Worm (Caenorhabditis elegans) whole organism, L2 larva: ENCODE data around the gene T24D5.3.
A peak's percentile ranks its signal among the peaks of the same experiment; 100 is the strongest.

Experiments
- C34F6.9 ChIP-seq: fragments of 150-350 bp; optimal IDR thresholded peaks from 2 replicates; lab custom pipeline; 2014; ENCODE audit warnings: missing biosample characterization, missing genetic modification characterization
- F13H6.1 ChIP-seq: sonication (generic microtip); optimal IDR thresholded peaks from 2 replicates; lab custom pipeline; 2016; ENCODE audit warnings: missing genetic modification characterization, missing compliant biosample characterization
- Y55F3AM.14 ChIP-seq: fragments of 200-800 bp; sonication (Bioruptor generic); optimal IDR thresholded peaks from 2 replicates; lab custom pipeline; 2018; ENCODE audit warnings: mild to moderate bottlenecking, missing genetic modification characterization, missing compliant biosample characterization
- alr-1 ChIP-seq: fragments of 150-350 bp; optimal IDR thresholded peaks from 2 replicates; lab custom pipeline; 2014; ENCODE audit warnings: missing biosample characterization, missing genetic modification characterization
- aly-2 ChIP-seq: fragments of 150-350 bp; optimal IDR thresholded peaks from 2 replicates; lab custom pipeline; 2014; ENCODE audit warnings: missing biosample characterization, missing genetic modification characterization
- blmp-1 ChIP-seq: sonication (generic microtip); optimal IDR thresholded peaks from 2 replicates; lab custom pipeline; 2017; ENCODE audit warnings: missing genetic modification characterization, mild to moderate bottlenecking, missing compliant biosample characterization, antibody characterized with exemption, moderate library complexity; ENCODE audit not compliant: insufficient read depth
- ceh-16 ChIP-seq: fragments of 150-350 bp; optimal IDR thresholded peaks from 2 replicates; lab custom pipeline; 2014; ENCODE audit warnings: missing biosample characterization, missing genetic modification characterization
- ceh-82 ChIP-seq: fragments of 150-350 bp; optimal IDR thresholded peaks from 2 replicates; lab custom pipeline; 2014; ENCODE audit warnings: missing biosample characterization, missing genetic modification characterization
- crh-2 ChIP-seq: sonication (generic microtip); optimal IDR thresholded peaks from 2 replicates; lab custom pipeline; 2017; ENCODE audit warnings: missing biosample characterization, missing genetic modification characterization
- dmd-4 ChIP-seq: sonication (generic microtip); optimal IDR thresholded peaks from 2 replicates; lab custom pipeline; 2017; ENCODE audit warnings: missing biosample characterization, missing genetic modification characterization
- egl-27 ChIP-seq: sonication (generic microtip); optimal IDR thresholded peaks from 3 replicates; lab custom pipeline; 2017; ENCODE audit warnings: missing biosample characterization, missing genetic modification reagents, missing genetic modification characterization
- elt-1 ChIP-seq: fragments of 150-350 bp; optimal IDR thresholded peaks from 2 replicates; lab custom pipeline; 2014; ENCODE audit warnings: missing biosample characterization, missing genetic modification characterization
- elt-3 ChIP-seq: sonication (generic microtip); optimal IDR thresholded peaks from 2 replicates; lab custom pipeline; 2017; ENCODE audit warnings: missing biosample characterization, missing genetic modification characterization
- fos-1 ChIP-seq: fragments of 150-350 bp; optimal IDR thresholded peaks from 2 replicates; lab custom pipeline; 2014; ENCODE audit warnings: missing biosample characterization, missing genetic modification characterization
- gmeb-1 ChIP-seq: fragments of 150-350 bp; optimal IDR thresholded peaks from 2 replicates; lab custom pipeline; 2014; ENCODE audit warnings: missing biosample characterization, missing genetic modification characterization
- lin-11 ChIP-seq: fragments of 150-350 bp; sonication (generic microtip); optimal IDR thresholded peaks from 2 replicates; lab custom pipeline; 2014; ENCODE audit warnings: missing biosample characterization, missing genetic modification characterization, inconsistent platforms, mixed read lengths
- lin-13 ChIP-seq: fragments of 150-350 bp; optimal IDR thresholded peaks from 2 replicates; lab custom pipeline; 2014; ENCODE audit warnings: missing biosample characterization, missing genetic modification reagents, missing genetic modification characterization
- lsy-2 ChIP-seq, 2 experiments: fragments of 150-350 bp in 1 of 2; sonication (generic microtip) in 1 of 2; optimal IDR thresholded peaks; 2 replicates each; lab custom pipeline; 2014 to 2017; ENCODE audit warnings: missing biosample characterization in 2 of 2, missing genetic modification characterization in 2 of 2
- mbf-1 ChIP-seq: sonication (generic microtip); optimal IDR thresholded peaks from 2 replicates; lab custom pipeline; 2017; ENCODE audit warnings: missing biosample characterization, missing genetic modification characterization
- mdl-1 ChIP-seq, 2 experiments: fragments of 150-350 bp in 1 of 2; sonication (generic microtip) in 1 of 2; optimal IDR thresholded peaks; 2 replicates each; lab custom pipeline; 2017; ENCODE audit warnings: missing biosample characterization in 2 of 2, missing genetic modification characterization in 2 of 2
- nhr-11 ChIP-seq: fragments of 150-350 bp; optimal IDR thresholded peaks from 2 replicates; lab custom pipeline; 2014; ENCODE audit warnings: missing biosample characterization, missing genetic modification characterization
- nhr-12 ChIP-seq: fragments of 150-350 bp; optimal IDR thresholded peaks from 2 replicates; lab custom pipeline; 2014; ENCODE audit warnings: missing biosample characterization, missing genetic modification characterization
- nhr-129 ChIP-seq: fragments of 150-350 bp; optimal IDR thresholded peaks from 2 replicates; lab custom pipeline; 2014; ENCODE audit warnings: missing biosample characterization, missing genetic modification characterization
- nhr-21 ChIP-seq: fragments of 150-350 bp; optimal IDR thresholded peaks from 2 replicates; lab custom pipeline; 2014; ENCODE audit warnings: missing biosample characterization, missing genetic modification characterization
- nhr-25 ChIP-seq: fragments of 150-350 bp; sonication (generic microtip); optimal IDR thresholded peaks from 3 replicates; lab custom pipeline; 2014; ENCODE audit warnings: missing biosample characterization, missing genetic modification characterization
- nhr-6 ChIP-seq: fragments of 150-350 bp; optimal IDR thresholded peaks from 2 replicates; lab custom pipeline; 2014; ENCODE audit warnings: missing biosample characterization, missing genetic modification characterization
- nhr-77 ChIP-seq: fragments of 150-350 bp; optimal IDR thresholded peaks from 2 replicates; lab custom pipeline; 2014; ENCODE audit warnings: missing biosample characterization, missing genetic modification characterization
- peb-1 ChIP-seq: fragments of 150-350 bp; optimal IDR thresholded peaks from 2 replicates; lab custom pipeline; 2014; ENCODE audit warnings: missing biosample characterization, missing genetic modification characterization
- skn-1 ChIP-seq: sonication (generic microtip); optimal IDR thresholded peaks from 2 replicates; lab custom pipeline; 2017; ENCODE audit warnings: missing biosample characterization, missing genetic modification characterization
- sma-3 ChIP-seq: sonication (generic microtip); optimal IDR thresholded peaks from 2 replicates; lab custom pipeline; 2016; ENCODE audit warnings: missing genetic modification reagents, missing genetic modification characterization, missing compliant biosample characterization
- sma-9 ChIP-seq, 2 experiments: fragments of 150-350 bp in 1 of 2; sonication (generic microtip) in 1 of 2; optimal IDR thresholded peaks; 2 replicates each; lab custom pipeline; 2014 to 2016; ENCODE audit warnings: missing genetic modification characterization in 2 of 2, mild to moderate bottlenecking in 1 of 2, missing biosample characterization in 1 of 2, missing compliant biosample characterization in 1 of 2, missing genetic modification reagents in 1 of 2, moderate library complexity in 1 of 2
- snpc-4 ChIP-seq: fragments of 150-350 bp; optimal IDR thresholded peaks from 2 replicates; lab custom pipeline; 2014; ENCODE audit warnings: missing biosample characterization, missing genetic modification characterization
- unc-39 ChIP-seq: fragments of 150-350 bp; optimal IDR thresholded peaks from 2 replicates; lab custom pipeline; 2014; ENCODE audit warnings: missing biosample characterization, missing genetic modification characterization
- unc-55 ChIP-seq: fragments of 150-350 bp; sonication (generic microtip); optimal IDR thresholded peaks from 3 replicates; lab custom pipeline; 2014; ENCODE audit warnings: missing biosample characterization, missing genetic modification reagents, missing genetic modification characterization
- unc-62 ChIP-seq: fragments of 150-350 bp; optimal IDR thresholded peaks from 2 replicates; lab custom pipeline; 2014; ENCODE audit warnings: missing biosample characterization, missing genetic modification reagents, missing genetic modification characterization
- ztf-1 ChIP-seq: fragments of 200-800 bp; sonication (Bioruptor generic); conservative IDR thresholded peaks from 2 replicates; pipeline ENCODE4 v1.3.6; 2022; ENCODE audit warnings: missing genetic modification characterization, missing compliant biosample characterization
- ztf-11 ChIP-seq: sonication (generic microtip); optimal IDR thresholded peaks from 2 replicates; lab custom pipeline; 2017; ENCODE audit warnings: missing biosample characterization, missing genetic modification characterization

The T24D5.3 gene

DNA sequence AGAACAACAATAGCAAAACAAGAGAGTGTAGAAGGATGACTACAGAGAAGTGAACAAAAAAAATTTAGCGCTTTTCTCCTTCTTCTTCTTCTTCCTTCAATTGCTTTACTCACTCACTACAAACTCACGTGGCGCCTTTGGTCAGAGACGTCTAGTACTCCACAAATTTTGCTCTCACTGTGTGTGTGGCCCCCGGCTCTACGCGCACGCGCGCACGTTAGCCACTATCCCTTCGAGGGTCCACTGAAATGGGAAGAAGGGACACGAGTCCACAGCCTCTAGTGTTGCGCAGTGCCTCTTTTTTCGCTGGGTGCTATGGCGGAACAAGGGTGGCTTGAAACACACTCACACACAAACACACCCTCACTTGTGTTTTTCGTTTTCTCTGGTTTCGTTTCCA lies 49.4 kb downstream of the T24D5.3 start:
- TF ChIP-seq nhr-129 (tag; lab: Kevin White, UChicago) (peak; percentile 55), sma-9 (GFP tag; optimal IDR thresholded peaks at IDR 0.05; lab: Kevin White, UChicago) (peak; percentile 53), sma-9 (tag; optimal IDR thresholded peaks at IDR 0.05; lab: Kevin White, UChicago) (no peak), lin-11 (tag; lab: Kevin White, UChicago) (no peak), ceh-16 (tag; lab: Kevin White, UChicago) (peak; percentile 16), F13H6.1 (tag; lab: Kevin White, UChicago) (peak; percentile 30), mdl-1 (tag; optimal IDR thresholded peaks at IDR 0.05; lab: Kevin White, UChicago) (peak; percentile 71 to 75), C34F6.9 (tag; lab: Kevin White, UChicago) (peak; percentile 47), lsy-2 (tag; optimal IDR thresholded peaks at IDR 0.05; lab: Kevin White, UChicago) (peak in 1 of 2 experiments; percentile 27), unc-55 (GFP tag; lab: Kevin White, UChicago) (peak; percentile 27), unc-62 (no peak)

DNA sequence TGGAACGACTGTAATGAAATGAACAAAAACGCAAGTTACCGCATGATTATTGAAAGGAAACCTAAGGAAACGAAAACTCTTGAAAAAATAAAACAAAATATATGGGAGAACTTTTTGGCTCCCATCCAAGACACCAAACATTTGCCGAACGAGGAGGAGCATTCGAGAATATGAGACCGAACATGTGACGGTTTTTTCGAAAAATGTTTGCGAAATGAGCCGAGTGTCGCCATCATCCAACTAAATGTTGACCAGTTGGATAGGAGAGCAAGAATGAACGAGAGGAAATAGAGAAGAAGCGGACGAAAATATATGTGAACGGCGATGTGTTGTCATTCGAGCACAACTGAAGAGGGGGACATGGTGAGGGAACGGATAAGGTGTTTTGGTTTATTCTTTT lies 50.1 kb downstream of the T24D5.3 start:
- TF ChIP-seq ztf-1 (GFP tag; lab: Robert Waterston, UW) (no peak), egl-27 (no peak), C34F6.9 (tag; lab: Kevin White, UChicago) (no peak), sma-3 (no peak), lin-13 (no peak), nhr-11 (no peak), nhr-77 (tag; lab: Kevin White, UChicago) (no peak), blmp-1 (no peak), nhr-12 (tag; lab: Kevin White, UChicago) (no peak), skn-1 (tag; lab: Kevin White, UChicago) (no peak), ceh-82 (tag; lab: Kevin White, UChicago) (no peak), unc-62 (no peak), nhr-21 (tag; lab: Kevin White, UChicago) (no peak), ceh-16 (tag; lab: Kevin White, UChicago) (no peak), alr-1 (no peak)

DNA sequence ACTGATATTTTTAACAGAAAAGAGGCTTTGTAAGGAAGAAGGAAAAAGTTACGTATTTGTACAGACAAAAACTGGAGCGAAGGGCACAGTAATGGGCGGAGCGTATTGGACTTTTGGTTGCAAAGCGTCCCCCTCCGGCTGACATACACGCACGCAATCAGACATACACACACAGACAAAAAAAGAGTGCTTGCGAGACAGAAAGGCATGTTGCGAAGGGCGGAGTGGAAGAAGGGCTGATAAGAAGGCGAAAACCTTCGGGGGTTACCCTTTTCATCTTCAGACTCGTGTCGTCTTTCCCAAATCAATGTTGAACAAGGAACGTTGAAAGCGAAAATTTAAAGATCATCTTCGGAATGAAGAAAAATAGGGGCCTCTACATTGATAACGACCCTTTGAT lies 50.7 kb downstream of the T24D5.3 start:
- no peak for TF ChIP-seq snpc-4 (tag; lab: Kevin White, UChicago)
- no peak for TF ChIP-seq nhr-11
- peak; percentile 35 for TF ChIP-seq nhr-25 (tag; lab: Kevin White, UChicago)
- peak; percentile 80 for TF ChIP-seq sma-3
- no peak for TF ChIP-seq unc-62
- peak; percentile 70 for TF ChIP-seq nhr-21 (tag; lab: Kevin White, UChicago)
- no peak for TF ChIP-seq mbf-1 (tag; lab: Kevin White, UChicago)
- TF ChIP-seq gmeb-1, result peak; percentile 39
- TF ChIP-seq lin-13, result no peak
- TF ChIP-seq lin-11 (tag; lab: Kevin White, UChicago), result no peak
- no peak for TF ChIP-seq skn-1 (tag; lab: Kevin White, UChicago)
- TF ChIP-seq unc-39 (tag; lab: Kevin White, UChicago), result no peak
- TF ChIP-seq nhr-129 (tag; lab: Kevin White, UChicago), result peak; percentile 48
- no peak for TF ChIP-seq C34F6.9 (tag; lab: Kevin White, UChicago)
- TF ChIP-seq sma-9 (GFP tag; optimal IDR thresholded peaks at IDR 0.05; lab: Kevin White, UChicago), result peak; percentile 94
- TF ChIP-seq sma-9 (tag; optimal IDR thresholded peaks at IDR 0.05; lab: Kevin White, UChicago), result no peak
- TF ChIP-seq dmd-4 (tag; lab: Kevin White, UChicago), result no peak
- no peak for TF ChIP-seq ztf-11 (tag; lab: Kevin White, UChicago)
- peak; percentile 13 for TF ChIP-seq egl-27
- no peak for TF ChIP-seq elt-3
- peak; percentile 51 to 61 for TF ChIP-seq mdl-1 (tag; optimal IDR thresholded peaks at IDR 0.05; lab: Kevin White, UChicago)
- TF ChIP-seq crh-2 (tag; lab: Kevin White, UChicago), result peak; percentile 65
- peak; percentile 55 for TF ChIP-seq F13H6.1 (tag; lab: Kevin White, UChicago)
- TF ChIP-seq blmp-1, result peak; percentile 73
- TF ChIP-seq elt-1, result no peak
- peak; percentile 72 for TF ChIP-seq fos-1
- no peak for TF ChIP-seq aly-2 (tag; lab: Kevin White, UChicago)
- TF ChIP-seq peb-1 (tag; lab: Kevin White, UChicago), result no peak
- TF ChIP-seq Y55F3AM.14, result peak; percentile 3
- TF ChIP-seq nhr-6 (tag; lab: Kevin White, UChicago), result no peak

DNA sequence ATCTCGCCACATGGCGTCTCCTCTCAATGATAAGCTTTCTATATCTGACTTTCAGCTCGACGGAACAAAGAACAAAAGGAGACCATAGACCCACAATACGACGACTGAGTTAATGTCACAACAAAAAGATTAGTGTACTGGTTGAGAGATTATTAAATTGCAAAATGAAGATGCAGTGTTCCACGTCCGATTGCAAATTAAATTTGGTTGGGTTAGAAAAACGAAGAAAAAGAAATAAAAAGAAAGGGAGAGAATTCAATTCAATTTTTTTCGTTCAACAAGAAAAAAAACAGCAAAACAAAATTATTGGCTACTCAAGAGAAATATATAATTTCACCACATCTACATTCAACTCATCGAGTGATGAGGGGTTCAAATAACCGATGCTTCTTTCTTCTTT lies 51.6 kb downstream of the T24D5.3 start:
- TF ChIP-seq C34F6.9 (tag; lab: Kevin White, UChicago), result peak; percentile 9
- TF ChIP-seq crh-2 (tag; lab: Kevin White, UChicago), result no peak
- no peak for TF ChIP-seq elt-3
- peak; percentile 9 for TF ChIP-seq F13H6.1 (tag; lab: Kevin White, UChicago)
- no peak for TF ChIP-seq lsy-2 (tag; optimal IDR thresholded peaks at IDR 0.05; lab: Kevin White, UChicago)
